Worm (Caenorhabditis elegans) whole organism, midembryonic: ENCODE measurements around the gene srx-129.
A peak's percentile ranks its signal among the peaks of the same experiment; 100 is the strongest.

Experiments
- T22C8.4 ChIP-seq: fragments of 200-800 bp; sonication (Bioruptor generic); IDR thresholded peaks from 2 replicates; pipeline ENCODE4 v1.3.6; 2022; ENCODE audit warnings: missing genetic modification characterization, missing compliant biosample characterization
- cog-1 ChIP-seq: sonication (generic microtip); optimal IDR thresholded peaks from 2 replicates; lab custom pipeline; 2016; ENCODE audit warnings: missing genetic modification characterization, missing compliant biosample characterization
- flt-1 ChIP-seq: fragments of 200-800 bp; sonication (Bioruptor generic); IDR thresholded peaks from 2 replicates; pipeline ENCODE4 v1.3.6; 2022; ENCODE audit warnings: missing genetic modification characterization, missing compliant biosample characterization
- klf-2 ChIP-seq: fragments of 200-800 bp; sonication (Bioruptor generic); conservative IDR thresholded peaks from 2 replicates; pipeline ENCODE4 v1.3.6; 2022; ENCODE audit warnings: missing genetic modification reagents, missing genetic modification characterization, missing compliant biosample characterization
- med-1 ChIP-seq: sonication (generic microtip); optimal IDR thresholded peaks from 2 replicates; lab custom pipeline; 2017; ENCODE audit warnings: missing genetic modification characterization, mild to moderate bottlenecking, missing compliant biosample characterization, antibody characterized with exemption, missing genetic modification reagents; ENCODE audit not compliant: insufficient read depth
- ref-1 ChIP-seq: fragments of 200-800 bp; sonication (Bioruptor generic); conservative IDR thresholded peaks from 2 replicates; pipeline ENCODE4 v1.3.6; 2022; ENCODE audit warnings: missing genetic modification reagents, missing genetic modification characterization, missing compliant biosample characterization
- tab-1 ChIP-seq: fragments of 200-800 bp; sonication (Bioruptor generic); IDR thresholded peaks from 2 replicates; pipeline ENCODE4 v1.3.6; 2022; ENCODE audit warnings: missing genetic modification characterization, missing compliant biosample characterization
- ztf-23 ChIP-seq: fragments of 200-800 bp; sonication (Bioruptor generic); IDR thresholded peaks from 2 replicates; pipeline ENCODE4 v1.3.6; 2022; ENCODE audit warnings: missing genetic modification reagents, missing genetic modification characterization, missing compliant biosample characterization
- ztf-29 ChIP-seq: fragments of 200-800 bp; sonication (Bioruptor generic); IDR thresholded peaks from 2 replicates; pipeline ENCODE4 v1.3.6; 2022; ENCODE audit warnings: missing genetic modification reagents, missing genetic modification characterization, missing compliant biosample characterization

Gene srx-129

DNA sequence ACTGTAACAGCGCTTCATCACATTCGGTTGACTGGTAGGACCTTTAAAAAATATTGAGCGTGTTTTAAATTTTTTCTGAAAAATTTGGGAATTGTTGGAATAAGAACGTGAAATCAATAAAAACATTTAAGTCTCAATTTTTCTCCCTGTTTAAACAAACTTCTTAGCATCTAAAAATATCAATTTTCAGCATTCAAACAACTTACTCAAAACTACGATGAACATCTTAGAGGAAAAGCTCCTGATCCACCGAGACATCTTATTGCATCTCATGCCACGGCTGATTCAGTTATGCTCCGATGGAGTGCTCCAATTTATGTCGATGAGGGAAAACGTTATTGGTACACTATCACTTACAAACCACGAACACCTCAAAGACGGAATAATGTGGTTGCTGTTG is 34.9 kb upstream of the srx-129 start:
- TF ChIP-seq klf-2 (GFP tag; lab: Robert Waterston, UW): no peak
- no peak for TF ChIP-seq ztf-23 (GFP tag; lab: Robert Waterston, UW)
- TF ChIP-seq med-1 (GFP tag; lab: Kevin White, UChicago): no peak
- no peak for TF ChIP-seq flt-1 (GFP tag; lab: Robert Waterston, UW)
- TF ChIP-seq T22C8.4 (GFP tag; lab: Robert Waterston, UW): no peak

DNA sequence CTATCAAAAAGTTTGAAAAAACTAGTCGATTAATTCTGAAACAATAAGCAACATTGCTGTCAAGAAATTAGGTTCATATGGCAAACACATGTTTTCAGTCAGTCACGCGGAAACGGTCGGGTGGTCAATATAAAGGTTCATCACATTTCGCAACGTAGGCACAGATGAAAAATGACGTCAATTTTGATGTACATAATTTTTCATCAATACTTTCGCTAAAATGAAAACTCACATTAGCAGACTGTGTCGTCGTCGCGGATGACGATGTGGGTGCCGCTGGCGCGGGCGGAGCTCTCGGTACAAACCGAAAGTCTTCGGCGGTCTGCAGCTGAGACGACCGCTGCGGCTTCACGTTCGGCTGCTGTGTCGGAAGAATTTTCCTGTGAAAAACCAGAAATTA is 30.1 kb upstream of the srx-129 start, which contains the start of gene swan-2:
Gene swan-2 (minus strand): TSS at position 380 of the 400 bp plus-strand sequence.
- no peak for TF ChIP-seq med-1 (GFP tag; lab: Kevin White, UChicago)
- no peak for TF ChIP-seq cog-1 (tag; lab: Kevin White, UChicago)
- TF ChIP-seq ztf-23 (GFP tag; lab: Robert Waterston, UW): no peak
- no peak for TF ChIP-seq ref-1
- TF ChIP-seq flt-1 (GFP tag; lab: Robert Waterston, UW): no peak
- TF ChIP-seq klf-2 (GFP tag; lab: Robert Waterston, UW): no peak
- TF ChIP-seq tab-1 (GFP tag; lab: Robert Waterston, UW): no peak
- TF ChIP-seq ztf-29 (GFP tag; lab: Robert Waterston, UW): no peak
- TF ChIP-seq T22C8.4 (GFP tag; lab: Robert Waterston, UW): no peak

DNA sequence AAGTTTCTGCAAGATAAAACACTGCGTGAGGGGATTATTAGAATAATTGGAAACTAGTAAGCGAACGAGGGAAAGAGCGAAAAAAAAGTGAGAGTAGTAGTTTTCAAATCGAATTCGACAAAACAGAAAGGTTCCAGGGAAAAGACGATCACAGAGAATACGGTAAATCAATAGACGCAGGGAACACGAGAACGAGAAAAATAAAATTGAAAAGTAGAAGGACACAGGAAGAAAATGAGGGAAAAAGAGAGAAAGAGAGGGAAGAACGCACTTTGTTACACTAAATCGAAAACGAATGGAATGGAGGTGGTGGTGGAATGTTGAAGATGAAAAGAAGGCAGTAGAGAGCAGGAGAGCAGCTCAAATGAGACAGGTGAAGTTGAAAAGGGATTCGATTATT is 26.8 kb upstream of the srx-129 start, which contains the start of gene swan-1:
Gene swan-1 (minus strand): TSS at position 6 of the 400 bp plus-strand sequence.
- TF ChIP-seq flt-1 (GFP tag; lab: Robert Waterston, UW) (no peak), ref-1 (no peak), med-1 (GFP tag; lab: Kevin White, UChicago) (no peak), ztf-29 (GFP tag; lab: Robert Waterston, UW) (no peak), ztf-23 (GFP tag; lab: Robert Waterston, UW) (no peak), cog-1 (tag; lab: Kevin White, UChicago) (no peak), klf-2 (GFP tag; lab: Robert Waterston, UW) (no peak), T22C8.4 (GFP tag; lab: Robert Waterston, UW) (no peak), tab-1 (GFP tag; lab: Robert Waterston, UW) (no peak)

DNA sequence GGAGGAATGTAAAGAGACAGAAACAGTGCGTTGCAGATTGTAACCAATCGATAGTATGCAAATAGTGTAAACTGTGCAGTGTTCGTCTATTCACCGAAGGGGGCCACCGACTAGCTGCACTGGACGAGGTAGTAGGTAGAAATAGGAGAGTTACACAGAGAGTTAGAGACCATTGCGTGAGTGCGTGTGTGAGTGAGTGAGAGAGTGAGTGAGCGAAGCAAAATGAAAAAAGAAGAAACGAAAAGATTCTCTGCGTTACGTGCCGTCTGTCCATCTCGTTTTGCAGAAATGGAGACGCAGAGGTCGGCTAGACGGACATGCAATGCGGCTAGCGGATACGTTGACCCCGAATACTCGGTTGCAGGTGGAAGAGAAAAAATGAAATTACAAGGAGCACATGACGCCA is 25.6 kb upstream of the srx-129 start:
- TF ChIP-seq T22C8.4 (GFP tag; lab: Robert Waterston, UW) (peak; percentile 59; the same call in 1 of the 2 replicates), ztf-23 (GFP tag; lab: Robert Waterston, UW) (no peak), flt-1 (GFP tag; lab: Robert Waterston, UW) (0 out of 2 replicates have a peak, but pooled peaks have one; percentile 65), cog-1 (tag; lab: Kevin White, UChicago) (peak; percentile 63)

DNA sequence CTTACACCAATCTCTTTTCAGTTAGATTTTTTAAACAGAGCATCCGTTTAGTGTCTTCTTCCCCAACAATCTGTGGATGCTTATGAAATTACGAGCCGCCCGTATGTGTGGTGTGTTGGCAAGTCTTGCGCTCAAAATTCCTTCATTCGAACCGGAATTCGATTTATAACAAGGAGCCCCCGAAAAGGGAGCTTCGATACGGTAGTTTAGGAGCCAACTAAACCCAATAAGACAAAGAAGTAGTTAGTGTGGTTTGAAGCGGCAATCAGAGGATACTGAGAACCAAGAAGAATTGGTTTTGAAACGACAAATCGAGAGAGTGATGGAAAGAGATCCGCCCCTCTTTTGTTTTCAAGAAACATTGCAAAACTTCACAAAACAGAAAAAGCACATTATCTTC is 21.7 kb upstream of the srx-129 start:
- no peak for TF ChIP-seq cog-1 (tag; lab: Kevin White, UChicago)
- TF ChIP-seq tab-1 (GFP tag; lab: Robert Waterston, UW): no peak

DNA sequence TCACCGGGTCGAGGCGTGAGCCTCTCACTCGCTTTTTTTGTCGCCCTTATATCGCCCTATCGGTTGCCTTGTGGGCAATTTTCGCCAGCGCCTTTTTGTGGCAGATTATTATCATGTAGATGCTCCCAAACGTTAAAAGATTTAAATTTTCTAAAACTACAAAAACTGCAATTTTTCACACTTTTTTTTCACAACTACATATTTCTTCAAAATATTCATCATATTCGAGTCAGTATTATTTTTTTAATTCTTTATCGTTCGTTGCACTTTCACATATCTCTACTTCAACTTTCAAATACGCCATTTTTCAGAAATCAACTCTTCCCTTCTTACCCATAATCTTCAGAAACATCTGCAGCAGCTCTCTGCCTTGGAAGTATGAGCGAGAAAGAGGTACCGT is 21.1 kb upstream of the srx-129 start, which contains the start of gene ceh-24:
Gene ceh-24 (plus strand): TSS at position 301 of the 400 bp plus-strand sequence.
- TF ChIP-seq med-1 (GFP tag; lab: Kevin White, UChicago) (no peak), tab-1 (GFP tag; lab: Robert Waterston, UW) (no peak), T22C8.4 (GFP tag; lab: Robert Waterston, UW) (no peak), flt-1 (GFP tag; lab: Robert Waterston, UW) (no peak), klf-2 (GFP tag; lab: Robert Waterston, UW) (no peak), ztf-29 (GFP tag; lab: Robert Waterston, UW) (no peak), ref-1 (no peak), cog-1 (tag; lab: Kevin White, UChicago) (no peak)

DNA sequence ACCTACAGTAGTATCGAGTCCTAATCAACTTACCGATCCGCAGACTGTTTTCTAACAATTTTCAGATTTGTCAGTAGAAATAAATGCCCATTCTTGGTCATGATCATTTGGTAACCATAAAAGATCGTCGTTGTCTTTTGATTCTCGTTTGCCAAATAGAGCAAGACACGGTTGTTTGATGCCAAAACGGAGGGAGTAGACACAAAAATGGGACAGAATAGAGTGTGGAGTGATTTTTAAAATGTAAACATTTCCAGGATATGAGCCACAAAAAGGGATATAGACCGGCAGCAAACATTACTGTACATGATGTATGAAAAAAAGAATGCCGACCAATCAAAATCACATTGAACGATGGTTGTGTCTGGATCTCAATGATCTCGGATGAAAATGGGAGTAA is 17.2 kb upstream of the srx-129 start, which contains the start of gene F55B12.2:
Gene F55B12.2 (minus strand): TSS at position 101 of the 400 bp plus-strand sequence.
- no peak for TF ChIP-seq ztf-29 (GFP tag; lab: Robert Waterston, UW)
- TF ChIP-seq flt-1 (GFP tag; lab: Robert Waterston, UW): no peak
- TF ChIP-seq ref-1: no peak
- no peak for TF ChIP-seq med-1 (GFP tag; lab: Kevin White, UChicago)
- no peak for TF ChIP-seq tab-1 (GFP tag; lab: Robert Waterston, UW)
- TF ChIP-seq T22C8.4 (GFP tag; lab: Robert Waterston, UW): no peak
- no peak for TF ChIP-seq cog-1 (tag; lab: Kevin White, UChicago)
- TF ChIP-seq klf-2 (GFP tag; lab: Robert Waterston, UW): no peak
- TF ChIP-seq ztf-23 (GFP tag; lab: Robert Waterston, UW): no peak

DNA sequence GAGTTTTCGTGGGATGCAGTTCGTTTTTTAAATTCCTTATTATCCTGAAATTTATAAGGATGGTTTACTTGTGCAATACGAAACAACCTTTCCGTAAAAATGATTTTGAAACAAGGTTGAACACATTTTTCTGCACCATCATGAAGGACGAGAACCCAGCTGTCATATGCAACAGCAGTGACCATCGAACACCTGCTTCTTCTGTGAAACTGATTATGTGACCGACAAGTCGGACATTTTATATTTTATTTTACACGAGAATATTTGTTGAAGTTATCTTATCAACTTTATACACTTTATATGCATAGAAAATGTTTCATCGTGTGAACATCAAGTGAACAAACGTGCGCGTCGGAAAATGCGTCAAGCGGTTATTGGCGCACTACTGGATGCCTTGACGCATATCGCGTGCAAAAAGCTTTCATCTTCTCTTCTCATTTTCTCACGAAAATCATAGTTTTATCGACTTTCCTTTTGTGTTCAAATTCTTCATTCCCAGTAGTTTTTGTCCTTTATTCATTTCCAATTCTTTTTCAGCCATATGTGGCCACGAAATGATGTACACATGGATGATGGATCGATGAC is 15.1 kb upstream of the srx-129 start, which contains the start of gene sel-10:
Gene sel-10 (plus strand): TSS at position 538 of the 585 bp plus-strand sequence.
- TF ChIP-seq med-1 (GFP tag; lab: Kevin White, UChicago): no peak
- TF ChIP-seq cog-1 (tag; lab: Kevin White, UChicago): peak; percentile 7

DNA sequence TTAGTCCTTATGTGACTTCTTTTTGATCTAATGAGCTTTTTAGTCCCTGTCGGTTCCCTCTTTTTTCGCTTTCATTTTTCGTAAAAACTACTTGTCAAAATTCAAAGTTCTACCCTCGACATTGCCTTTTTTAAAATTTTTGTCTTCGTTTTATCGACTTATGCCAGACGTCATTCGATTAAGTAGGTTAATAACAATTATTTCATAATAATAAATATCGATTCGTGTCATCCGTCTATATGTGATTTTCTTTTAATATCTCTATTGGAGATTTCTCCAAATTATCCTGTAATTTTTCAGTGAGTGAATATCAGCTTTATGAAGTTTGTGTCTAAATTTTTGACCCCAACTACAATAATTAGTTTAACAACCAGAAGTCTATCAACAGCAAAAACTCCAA is 11.3 kb upstream of the srx-129 start, which contains the start of gene hpo-31:
Gene hpo-31 (plus strand): TSS at position 301 of the 400 bp plus-strand sequence.
- TF ChIP-seq ztf-23 (GFP tag; lab: Robert Waterston, UW): no peak

DNA sequence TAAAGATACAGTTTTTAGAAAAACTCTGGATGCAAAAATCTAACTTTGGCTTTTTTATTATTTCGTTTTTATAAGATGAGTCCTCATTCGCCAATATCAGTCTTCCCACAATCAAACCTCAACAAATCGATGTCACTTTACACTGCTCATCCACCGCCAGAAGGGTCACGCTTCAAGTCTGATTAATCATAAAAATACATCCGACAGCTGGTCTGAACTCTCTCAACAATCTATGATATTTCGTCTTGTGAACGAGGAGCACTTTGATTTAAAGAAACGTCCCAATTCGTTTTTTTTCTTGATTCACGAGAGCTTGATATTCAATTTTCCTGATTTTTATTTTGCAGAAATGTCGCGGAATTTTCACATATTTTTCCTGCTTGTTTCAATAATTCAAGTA is 6.1 kb upstream of the srx-129 start, which contains the start of gene nrf-5:
Gene nrf-5 (plus strand): TSS at position 348 of the 400 bp plus-strand sequence.
- no peak for TF ChIP-seq flt-1 (GFP tag; lab: Robert Waterston, UW)
- TF ChIP-seq ztf-23 (GFP tag; lab: Robert Waterston, UW): no peak
- no peak for TF ChIP-seq ref-1
- no peak for TF ChIP-seq T22C8.4 (GFP tag; lab: Robert Waterston, UW)
- no peak for TF ChIP-seq ztf-29 (GFP tag; lab: Robert Waterston, UW)
- TF ChIP-seq tab-1 (GFP tag; lab: Robert Waterston, UW): no peak
- TF ChIP-seq med-1 (GFP tag; lab: Kevin White, UChicago): no peak
- TF ChIP-seq cog-1 (tag; lab: Kevin White, UChicago): no peak
- TF ChIP-seq klf-2 (GFP tag; lab: Robert Waterston, UW): no peak
